Worm (Caenorhabditis elegans) whole organism, midembryonic: ENCODE data around the gene acl-9.

Source experiments
- T22C8.4 ChIP-seq: fragments of 200-800 bp; sonication (Bioruptor generic); IDR thresholded peaks from 2 replicates; pipeline ENCODE4 v1.3.6; 2022; ENCODE audit warnings: missing genetic modification characterization, missing compliant biosample characterization
- cog-1 ChIP-seq: sonication (generic microtip); optimal IDR thresholded peaks from 2 replicates; lab custom pipeline; 2016; ENCODE audit warnings: missing genetic modification characterization, missing compliant biosample characterization
- flt-1 ChIP-seq: fragments of 200-800 bp; sonication (Bioruptor generic); IDR thresholded peaks from 2 replicates; pipeline ENCODE4 v1.3.6; 2022; ENCODE audit warnings: missing genetic modification characterization, missing compliant biosample characterization
- klf-2 ChIP-seq: fragments of 200-800 bp; sonication (Bioruptor generic); conservative IDR thresholded peaks from 2 replicates; pipeline ENCODE4 v1.3.6; 2022; ENCODE audit warnings: missing genetic modification reagents, missing genetic modification characterization, missing compliant biosample characterization
- med-1 ChIP-seq: sonication (generic microtip); optimal IDR thresholded peaks from 2 replicates; lab custom pipeline; 2017; ENCODE audit warnings: missing genetic modification characterization, mild to moderate bottlenecking, missing compliant biosample characterization, antibody characterized with exemption, missing genetic modification reagents; ENCODE audit not compliant: insufficient read depth
- ref-1 ChIP-seq: fragments of 200-800 bp; sonication (Bioruptor generic); conservative IDR thresholded peaks from 2 replicates; pipeline ENCODE4 v1.3.6; 2022; ENCODE audit warnings: missing genetic modification reagents, missing genetic modification characterization, missing compliant biosample characterization
- tab-1 ChIP-seq: fragments of 200-800 bp; sonication (Bioruptor generic); IDR thresholded peaks from 2 replicates; pipeline ENCODE4 v1.3.6; 2022; ENCODE audit warnings: missing genetic modification characterization, missing compliant biosample characterization
- ztf-23 ChIP-seq: fragments of 200-800 bp; sonication (Bioruptor generic); IDR thresholded peaks from 2 replicates; pipeline ENCODE4 v1.3.6; 2022; ENCODE audit warnings: missing genetic modification reagents, missing genetic modification characterization, missing compliant biosample characterization
- ztf-29 ChIP-seq: fragments of 200-800 bp; sonication (Bioruptor generic); IDR thresholded peaks from 2 replicates; pipeline ENCODE4 v1.3.6; 2022; ENCODE audit warnings: missing genetic modification reagents, missing genetic modification characterization, missing compliant biosample characterization

DNA sequence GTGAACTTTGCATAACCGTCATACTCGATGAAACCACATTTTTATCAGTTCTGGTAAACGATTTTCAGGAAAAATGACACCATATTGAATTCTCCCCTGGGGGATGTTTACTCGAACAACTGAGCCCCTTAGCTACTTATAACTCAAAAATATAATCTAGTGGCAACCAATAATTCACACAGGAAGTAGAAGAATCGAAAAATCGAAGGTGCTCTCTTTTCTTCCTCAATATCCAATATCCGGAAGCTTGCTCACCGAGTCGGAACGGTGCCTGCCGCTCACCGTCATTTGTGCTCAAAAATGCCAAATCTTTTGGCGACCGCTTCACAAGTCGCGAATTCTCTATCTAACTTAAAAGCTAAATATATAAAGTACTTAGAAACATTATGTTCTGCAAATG is 11.0 kb upstream of the acl-9 start, which contains the start of gene T05H4.3:
- TF ChIP-seq tab-1 (no peak), med-1 (GFP tag; lab: Kevin White, UChicago) (no peak), flt-1 (GFP tag; lab: Robert Waterston, UW) (no peak), ref-1 (GFP tag; lab: Robert Waterston, UW) (no peak), klf-2 (GFP tag; lab: Robert Waterston, UW) (no peak), T22C8.4 (GFP tag; lab: Robert Waterston, UW) (no peak), ztf-29 (GFP tag; lab: Robert Waterston, UW) (no peak), cog-1 (tag; lab: Kevin White, UChicago) (no peak), ztf-23 (GFP tag; lab: Robert Waterston, UW) (no peak)
